Worm (Caenorhabditis elegans) whole organism, L2 larva: Measurements from ENCODE around the gene pgl-2.

Source experiments
- C34F6.9 ChIP-seq: fragments of 150-350 bp; optimal IDR thresholded peaks from 2 replicates; lab custom pipeline; 2014; ENCODE audit warnings: missing biosample characterization, missing genetic modification characterization
- F13H6.1 ChIP-seq: sonication (generic microtip); optimal IDR thresholded peaks from 2 replicates; lab custom pipeline; 2016; ENCODE audit warnings: missing genetic modification characterization, missing compliant biosample characterization
- R02D3.7 ChIP-seq: fragments of 150-350 bp; optimal IDR thresholded peaks from 2 replicates; lab custom pipeline; 2014; ENCODE audit warnings: missing biosample characterization, missing genetic modification characterization
- Y55F3AM.14 ChIP-seq: fragments of 200-800 bp; sonication (Bioruptor generic); optimal IDR thresholded peaks from 2 replicates; lab custom pipeline; 2018; ENCODE audit warnings: mild to moderate bottlenecking, missing genetic modification characterization, missing compliant biosample characterization
- ZK546.5 ChIP-seq: sonication (generic microtip); optimal IDR thresholded peaks from 2 replicates; lab custom pipeline; 2017; ENCODE audit warnings: missing biosample characterization, missing genetic modification characterization
- alr-1 ChIP-seq: fragments of 150-350 bp; optimal IDR thresholded peaks from 2 replicates; lab custom pipeline; 2014; ENCODE audit warnings: missing biosample characterization, missing genetic modification characterization
- ama-1 ChIP-seq: fragments of 150-350 bp; optimal IDR thresholded peaks from 2 replicates; lab custom pipeline; 2018; ENCODE audit warnings: inconsistent platforms
- blmp-1 ChIP-seq: sonication (generic microtip); optimal IDR thresholded peaks from 2 replicates; lab custom pipeline; 2017; ENCODE audit warnings: missing genetic modification characterization, mild to moderate bottlenecking, missing compliant biosample characterization, antibody characterized with exemption, moderate library complexity; ENCODE audit not compliant: insufficient read depth
- ceh-16 ChIP-seq: fragments of 150-350 bp; optimal IDR thresholded peaks from 2 replicates; lab custom pipeline; 2014; ENCODE audit warnings: missing biosample characterization, missing genetic modification characterization
- ceh-82 ChIP-seq: fragments of 150-350 bp; optimal IDR thresholded peaks from 2 replicates; lab custom pipeline; 2014; ENCODE audit warnings: missing biosample characterization, missing genetic modification characterization
- crh-2 ChIP-seq: sonication (generic microtip); optimal IDR thresholded peaks from 2 replicates; lab custom pipeline; 2017; ENCODE audit warnings: missing biosample characterization, missing genetic modification characterization
- dmd-4 ChIP-seq: sonication (generic microtip); optimal IDR thresholded peaks from 2 replicates; lab custom pipeline; 2017; ENCODE audit warnings: missing biosample characterization, missing genetic modification characterization
- egl-27 ChIP-seq: sonication (generic microtip); optimal IDR thresholded peaks from 3 replicates; lab custom pipeline; 2017; ENCODE audit warnings: missing biosample characterization, missing genetic modification reagents, missing genetic modification characterization
- elt-1 ChIP-seq: fragments of 150-350 bp; optimal IDR thresholded peaks from 2 replicates; lab custom pipeline; 2014; ENCODE audit warnings: missing biosample characterization, missing genetic modification characterization
- elt-3 ChIP-seq: sonication (generic microtip); optimal IDR thresholded peaks from 2 replicates; lab custom pipeline; 2017; ENCODE audit warnings: missing biosample characterization, missing genetic modification characterization
- fos-1 ChIP-seq: fragments of 150-350 bp; optimal IDR thresholded peaks from 2 replicates; lab custom pipeline; 2014; ENCODE audit warnings: missing biosample characterization, missing genetic modification characterization
- gmeb-1 ChIP-seq: fragments of 150-350 bp; optimal IDR thresholded peaks from 2 replicates; lab custom pipeline; 2014; ENCODE audit warnings: missing biosample characterization, missing genetic modification characterization
- lin-11 ChIP-seq: fragments of 150-350 bp; sonication (generic microtip); optimal IDR thresholded peaks from 2 replicates; lab custom pipeline; 2014; ENCODE audit warnings: missing biosample characterization, missing genetic modification characterization, inconsistent platforms, mixed read lengths
- lin-13 ChIP-seq: fragments of 150-350 bp; optimal IDR thresholded peaks from 2 replicates; lab custom pipeline; 2014; ENCODE audit warnings: missing biosample characterization, missing genetic modification reagents, missing genetic modification characterization
- lin-39 ChIP-seq: fragments of 150-350 bp; optimal IDR thresholded peaks from 2 replicates; lab custom pipeline; 2014; ENCODE audit warnings: missing biosample characterization, missing genetic modification reagents, missing genetic modification characterization
- lsy-2 ChIP-seq, 2 experiments: fragments of 150-350 bp in 1 of 2; sonication (generic microtip) in 1 of 2; optimal IDR thresholded peaks; 2 replicates each; lab custom pipeline; 2014 to 2017; ENCODE audit warnings: missing biosample characterization in 2 of 2, missing genetic modification characterization in 2 of 2
- mab-5 ChIP-seq: fragments of 150-350 bp; optimal IDR thresholded peaks from 2 replicates; lab custom pipeline; 2014; ENCODE audit warnings: missing biosample characterization, missing genetic modification characterization
- mbf-1 ChIP-seq: sonication (generic microtip); optimal IDR thresholded peaks from 2 replicates; lab custom pipeline; 2017; ENCODE audit warnings: missing biosample characterization, missing genetic modification characterization
- mdl-1 ChIP-seq, 2 experiments: fragments of 150-350 bp in 1 of 2; sonication (generic microtip) in 1 of 2; optimal IDR thresholded peaks; 2 replicates each; lab custom pipeline; 2017; ENCODE audit warnings: missing biosample characterization in 2 of 2, missing genetic modification characterization in 2 of 2
- nhr-10 ChIP-seq: sonication (generic microtip); optimal IDR thresholded peaks from 2 replicates; lab custom pipeline; 2017; ENCODE audit warnings: missing biosample characterization, missing genetic modification characterization
- nhr-11 ChIP-seq: fragments of 150-350 bp; optimal IDR thresholded peaks from 2 replicates; lab custom pipeline; 2014; ENCODE audit warnings: missing biosample characterization, missing genetic modification characterization
- nhr-12 ChIP-seq: fragments of 150-350 bp; optimal IDR thresholded peaks from 2 replicates; lab custom pipeline; 2014; ENCODE audit warnings: missing biosample characterization, missing genetic modification characterization
- nhr-129 ChIP-seq: fragments of 150-350 bp; optimal IDR thresholded peaks from 2 replicates; lab custom pipeline; 2014; ENCODE audit warnings: missing biosample characterization, missing genetic modification characterization
- nhr-21 ChIP-seq: fragments of 150-350 bp; optimal IDR thresholded peaks from 2 replicates; lab custom pipeline; 2014; ENCODE audit warnings: missing biosample characterization, missing genetic modification characterization
- nhr-23 ChIP-seq: fragments of 150-350 bp; optimal IDR thresholded peaks from 2 replicates; lab custom pipeline; 2014; ENCODE audit warnings: missing biosample characterization, missing genetic modification reagents, missing genetic modification characterization
- nhr-237 ChIP-seq: fragments of 150-350 bp; optimal IDR thresholded peaks from 2 replicates; lab custom pipeline; 2014; ENCODE audit warnings: missing biosample characterization, missing genetic modification characterization
- nhr-25 ChIP-seq: fragments of 150-350 bp; sonication (generic microtip); optimal IDR thresholded peaks from 3 replicates; lab custom pipeline; 2014; ENCODE audit warnings: missing biosample characterization, missing genetic modification characterization
- nhr-6 ChIP-seq: fragments of 150-350 bp; optimal IDR thresholded peaks from 2 replicates; lab custom pipeline; 2014; ENCODE audit warnings: missing biosample characterization, missing genetic modification characterization
- nhr-77 ChIP-seq: fragments of 150-350 bp; optimal IDR thresholded peaks from 2 replicates; lab custom pipeline; 2014; ENCODE audit warnings: missing biosample characterization, missing genetic modification characterization
- peb-1 ChIP-seq: fragments of 150-350 bp; optimal IDR thresholded peaks from 2 replicates; lab custom pipeline; 2014; ENCODE audit warnings: missing biosample characterization, missing genetic modification characterization
- sem-4 ChIP-seq: fragments of 150-350 bp; optimal IDR thresholded peaks from 2 replicates; lab custom pipeline; 2014; ENCODE audit warnings: missing biosample characterization, missing genetic modification reagents, missing genetic modification characterization
- skn-1 ChIP-seq: sonication (generic microtip); optimal IDR thresholded peaks from 2 replicates; lab custom pipeline; 2017; ENCODE audit warnings: missing biosample characterization, missing genetic modification characterization
- sma-3 ChIP-seq: sonication (generic microtip); optimal IDR thresholded peaks from 2 replicates; lab custom pipeline; 2016; ENCODE audit warnings: missing genetic modification reagents, missing genetic modification characterization, missing compliant biosample characterization
- sma-9 ChIP-seq, 2 experiments: fragments of 150-350 bp in 1 of 2; sonication (generic microtip) in 1 of 2; optimal IDR thresholded peaks; 2 replicates each; lab custom pipeline; 2014 to 2016; ENCODE audit warnings: missing genetic modification characterization in 2 of 2, mild to moderate bottlenecking in 1 of 2, missing biosample characterization in 1 of 2, missing compliant biosample characterization in 1 of 2, missing genetic modification reagents in 1 of 2, moderate library complexity in 1 of 2
- snpc-4 ChIP-seq: fragments of 150-350 bp; optimal IDR thresholded peaks from 2 replicates; lab custom pipeline; 2014; ENCODE audit warnings: missing biosample characterization, missing genetic modification characterization
- unc-39 ChIP-seq: fragments of 150-350 bp; optimal IDR thresholded peaks from 2 replicates; lab custom pipeline; 2014; ENCODE audit warnings: missing biosample characterization, missing genetic modification characterization
- unc-55 ChIP-seq: fragments of 150-350 bp; sonication (generic microtip); optimal IDR thresholded peaks from 3 replicates; lab custom pipeline; 2014; ENCODE audit warnings: missing biosample characterization, missing genetic modification reagents, missing genetic modification characterization
- unc-62 ChIP-seq: fragments of 150-350 bp; optimal IDR thresholded peaks from 2 replicates; lab custom pipeline; 2014; ENCODE audit warnings: missing biosample characterization, missing genetic modification reagents, missing genetic modification characterization
- zag-1 ChIP-seq: fragments of 150-350 bp; optimal IDR thresholded peaks from 2 replicates; lab custom pipeline; 2014; ENCODE audit warnings: missing biosample characterization, missing genetic modification characterization
- ztf-1 ChIP-seq: fragments of 200-800 bp; sonication (Bioruptor generic); conservative IDR thresholded peaks from 2 replicates; pipeline ENCODE4 v1.3.6; 2022; ENCODE audit warnings: missing genetic modification characterization, missing compliant biosample characterization
- ztf-11 ChIP-seq: sonication (generic microtip); optimal IDR thresholded peaks from 2 replicates; lab custom pipeline; 2017; ENCODE audit warnings: missing biosample characterization, missing genetic modification characterization
- ztf-4 ChIP-seq: fragments of 150-350 bp; optimal IDR thresholded peaks from 2 replicates; lab custom pipeline; 2014; ENCODE audit warnings: missing biosample characterization, missing genetic modification characterization

Gene pgl-2

DNA sequence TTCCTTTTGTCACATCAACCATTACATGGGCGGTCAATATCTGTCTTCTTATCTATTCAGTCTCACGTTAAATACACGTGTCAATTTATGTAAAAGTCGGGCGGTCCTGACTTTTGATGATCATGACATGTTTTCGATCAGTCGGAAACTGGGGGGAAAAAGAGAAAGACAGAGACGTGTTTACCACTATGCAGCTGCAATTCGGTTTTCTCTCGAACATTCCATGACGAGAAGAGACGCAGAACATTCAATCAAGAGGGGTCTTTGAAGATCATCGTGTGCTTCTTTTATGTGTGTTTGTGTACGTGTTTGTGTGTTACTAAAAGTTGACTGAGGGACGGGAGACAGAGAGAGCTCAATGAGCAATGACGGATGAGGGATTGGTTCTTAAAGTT lies 16.9 kb downstream of the pgl-2 start (continued):
- TF ChIP-seq ZK546.5 (tag; lab: Kevin White, UChicago) (no peak), mbf-1 (tag; lab: Kevin White, UChicago) (no peak), R02D3.7 (tag; lab: Kevin White, UChicago) (no peak), unc-62 (GFP tag; lab: Kevin White, UChicago) (peak; percentile 59), sem-4 (tag; lab: Kevin White, UChicago) (peak; percentile 92)

DNA sequence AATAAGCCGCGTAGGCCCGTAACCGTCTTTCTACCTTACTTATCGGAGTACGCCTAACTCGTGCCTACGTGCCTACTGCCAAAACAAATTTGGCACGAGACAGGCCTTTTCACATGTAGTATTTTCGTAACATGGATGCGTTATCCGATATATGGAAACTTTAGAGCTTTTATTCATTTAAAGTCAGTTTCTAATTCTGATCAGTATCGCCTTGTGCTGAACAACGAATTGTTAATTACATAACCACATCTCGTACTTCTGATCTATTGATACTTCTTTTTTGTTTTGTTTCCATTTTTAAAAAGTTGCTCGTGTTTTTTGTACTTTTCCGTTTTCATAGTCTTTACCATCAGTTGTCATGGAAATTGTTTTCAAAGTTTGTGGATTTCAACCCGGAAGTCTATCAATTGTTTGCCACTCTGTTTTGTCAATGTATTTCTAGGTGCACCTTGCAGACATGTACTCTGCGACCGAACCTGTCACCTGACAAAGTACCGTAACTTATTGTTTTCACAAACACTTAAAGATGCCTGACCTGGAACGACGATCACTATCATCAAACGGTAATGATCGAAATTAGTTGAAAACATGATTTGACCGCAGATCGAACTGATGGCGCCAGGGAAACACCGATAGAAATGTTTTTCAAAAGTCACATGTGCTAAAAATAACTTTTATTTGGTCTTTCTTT lies 17.4 kb downstream of the pgl-2 start:
- TF ChIP-seq lin-39 (tag; lab: Kevin White, UChicago) (no peak), nhr-10 (tag; lab: Kevin White, UChicago) (no peak), unc-55 (no peak)

DNA sequence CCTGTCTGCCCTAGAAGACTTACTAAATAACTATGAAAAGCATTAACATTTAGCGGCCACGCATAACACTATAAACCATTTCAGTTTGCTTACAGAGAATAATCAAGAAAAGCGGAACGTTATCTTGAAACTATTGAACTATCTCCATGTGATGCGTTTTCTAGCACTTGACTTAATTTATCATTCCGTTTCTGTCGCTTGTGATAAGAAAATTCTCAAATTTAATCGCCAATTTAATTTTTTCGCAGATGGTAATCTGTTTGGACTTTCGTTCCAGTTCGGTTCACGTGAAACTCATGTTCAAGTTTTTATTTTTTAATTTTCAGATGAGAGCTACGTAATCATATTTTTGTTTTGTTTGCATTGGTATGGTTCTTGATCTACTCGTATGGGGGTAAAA lies 18.3 kb downstream of the pgl-2 start:
- TF ChIP-seq ceh-16 (no peak), nhr-10 (tag; lab: Kevin White, UChicago) (no peak), ceh-82 (tag; lab: Kevin White, UChicago) (no peak), lin-13 (GFP tag; lab: Kevin White, UChicago) (no peak), fos-1 (tag; lab: Kevin White, UChicago) (peak; percentile 76), nhr-77 (no peak), ztf-4 (tag; lab: Kevin White, UChicago) (no peak), nhr-25 (tag; lab: Kevin White, UChicago) (no peak), nhr-11 (tag; lab: Kevin White, UChicago) (no peak), elt-1 (tag; lab: Kevin White, UChicago) (no peak), lin-39 (tag; lab: Kevin White, UChicago) (no peak), ZK546.5 (tag; lab: Kevin White, UChicago) (no peak), ama-1 (lab: Kevin White, UChicago) (no peak), ztf-1 (no peak), snpc-4 (no peak), ztf-11 (tag; lab: Kevin White, UChicago) (no peak), sma-9 (GFP tag; optimal IDR thresholded peaks at IDR 0.05; lab: Kevin White, UChicago) (peak; percentile 90), sma-9 (tag; optimal IDR thresholded peaks at IDR 0.05; lab: Kevin White, UChicago) (no peak), unc-55 (no peak), dmd-4 (tag; lab: Kevin White, UChicago) (no peak), skn-1 (tag; lab: Kevin White, UChicago) (peak; percentile 60), lsy-2 (tag; optimal IDR thresholded peaks at IDR 0.05; lab: Kevin White, UChicago) (peak in 1 of 2 experiments; percentile 8), lin-11 (no peak), unc-62 (GFP tag; lab: Kevin White, UChicago) (no peak), sem-4 (tag; lab: Kevin White, UChicago) (no peak), R02D3.7 (tag; lab: Kevin White, UChicago) (no peak), gmeb-1 (tag; lab: Kevin White, UChicago) (peak; percentile 55), sma-3 (GFP tag; lab: Kevin White, UChicago) (peak; percentile 55), alr-1 (tag; lab: Kevin White, UChicago) (no peak), nhr-237 (tag; lab: Kevin White, UChicago) (no peak), Y55F3AM.14 (GFP tag; lab: Kevin White, UChicago) (no peak), nhr-129 (tag; lab: Kevin White, UChicago) (no peak), nhr-12 (tag; lab: Kevin White, UChicago) (no peak), peb-1 (tag; lab: Kevin White, UChicago) (no peak), crh-2 (tag; lab: Kevin White, UChicago) (peak; percentile 68), nhr-21 (tag; lab: Kevin White, UChicago) (no peak), mab-5 (tag; lab: Kevin White, UChicago) (no peak), nhr-23 (tag; lab: Kevin White, UChicago) (no peak), C34F6.9 (tag; lab: Kevin White, UChicago) (no peak), mdl-1 (tag; optimal IDR thresholded peaks at IDR 0.05; lab: Kevin White, UChicago) (no peak), egl-27 (tag; lab: Kevin White, UChicago) (no peak), zag-1 (tag; lab: Kevin White, UChicago) (no peak), mbf-1 (tag; lab: Kevin White, UChicago) (no peak), F13H6.1 (tag; lab: Kevin White, UChicago) (peak; percentile 53), blmp-1 (no peak), elt-3 (tag; lab: Kevin White, UChicago) (no peak), nhr-6 (tag; lab: Kevin White, UChicago) (no peak), unc-39 (tag; lab: Kevin White, UChicago) (no peak)
